Worm (Caenorhabditis elegans): Measurements from ENCODE around the gene med-1.
A peak's percentile ranks its signal among the peaks of the same experiment; 100 is the strongest.

Gene med-1

ce11 chrX:12461557-12461956, 31.1 kb downstream of the med-1 start, which contains the start of gene odr-7:
Gene odr-7, minus strand, starts transcription at chrX:12461657.
- TF ChIP-seq blmp-1 (tag; optimal IDR thresholded peaks at IDR 0.05; ENCODE audit: insufficient read depth) (no peak), mab-5 (tag; optimal IDR thresholded peaks at IDR 0.05) (no peak), ztf-4 (tag; optimal IDR thresholded peaks at IDR 0.05) (no peak), elt-1 (tag; optimal IDR thresholded peaks at IDR 0.05) (no peak), nhr-12 (tag; optimal IDR thresholded peaks at IDR 0.05) (no peak), sma-9 (GFP tag; optimal IDR thresholded peaks at IDR 0.05) (no peak), sma-9 (tag; optimal IDR thresholded peaks at IDR 0.05) (no peak), nhr-11 (tag; optimal IDR thresholded peaks at IDR 0.05) (no peak), nhr-10 (tag; optimal IDR thresholded peaks at IDR 0.05) (no peak), sma-3 (GFP tag; optimal IDR thresholded peaks at IDR 0.05) (no peak), mdl-1 (tag; optimal IDR thresholded peaks at IDR 0.05) (no peak), lin-39 (tag; optimal IDR thresholded peaks at IDR 0.05) (no peak), zag-1 (tag; optimal IDR thresholded peaks at IDR 0.05) (no peak), nhr-6 (tag; optimal IDR thresholded peaks at IDR 0.05) (no peak), elt-3 (tag; optimal IDR thresholded peaks at IDR 0.05) (no peak)

ce11 chrX:12463504-12463903, 33.1 kb downstream of the med-1 start, which contains the start of gene T18D3.5:
Gene T18D3.5, plus strand, starts transcription at chrX:12463804.
- TF ChIP-seq unc-62 (GFP tag; optimal IDR thresholded peaks at IDR 0.05) = no peak
- no peak for TF ChIP-seq ceh-82 (tag; optimal IDR thresholded peaks at IDR 0.05)
- TF ChIP-seq nhr-77 (tag; optimal IDR thresholded peaks at IDR 0.05) = no peak
- no peak for TF ChIP-seq skn-1 (tag; optimal IDR thresholded peaks at IDR 0.05)
- TF ChIP-seq elt-3 (tag; optimal IDR thresholded peaks at IDR 0.05) = no peak
- no peak for TF ChIP-seq lsy-2 (tag; optimal IDR thresholded peaks at IDR 0.05)
- no peak for TF ChIP-seq unc-39 (tag; optimal IDR thresholded peaks at IDR 0.05)
- TF ChIP-seq ZK546.5 (tag; optimal IDR thresholded peaks at IDR 0.05) = no peak
- TF ChIP-seq ceh-16 (tag; optimal IDR thresholded peaks at IDR 0.05) = no peak
- TF ChIP-seq lin-11 (tag; optimal IDR thresholded peaks at IDR 0.05) = no peak
- no peak for TF ChIP-seq zag-1 (tag; optimal IDR thresholded peaks at IDR 0.05)
- no peak for TF ChIP-seq C34F6.9 (tag; optimal IDR thresholded peaks at IDR 0.05)
- TF ChIP-seq nhr-6 (tag; optimal IDR thresholded peaks at IDR 0.05) = no peak
- TF ChIP-seq mab-5 (tag; optimal IDR thresholded peaks at IDR 0.05) = no peak
- no peak for TF ChIP-seq nhr-12 (tag; optimal IDR thresholded peaks at IDR 0.05)
- TF ChIP-seq dmd-4 (tag; optimal IDR thresholded peaks at IDR 0.05) = no peak

- TF ChIP-seq peb-1 (tag; optimal IDR thresholded peaks at IDR 0.05) (no peak), fos-1 (tag; optimal IDR thresholded peaks at IDR 0.05) (peak; percentile 46), nhr-25 (tag; optimal IDR thresholded peaks at IDR 0.05) (no peak), crh-2 (tag; optimal IDR thresholded peaks at IDR 0.05) (no peak), sma-9 (GFP tag; optimal IDR thresholded peaks at IDR 0.05) (peak; percentile 38), sma-9 (tag; optimal IDR thresholded peaks at IDR 0.05) (no peak)
Observed at ce11 chrX:12466769-12467168, 36.4 kb downstream of the med-1 start, which contains the start of gene cdf-2. Gene cdf-2, minus strand, starts transcription at chrX:12466917.

- no peak for TF ChIP-seq nhr-21 (tag; optimal IDR thresholded peaks at IDR 0.05)
- no peak for TF ChIP-seq Y55F3AM.14 (GFP tag; optimal IDR thresholded peaks at IDR 0.05)
- peak; percentile 28 for TF ChIP-seq F13H6.1 (tag; optimal IDR thresholded peaks at IDR 0.05)
Observed at ce11 chrX:12467660-12468111, 37.3 kb downstream of the med-1 start, which contains the start of gene myo-2. Gene myo-2, plus strand, starts transcription at chrX:12468061.

- TF ChIP-seq alr-1 (tag; optimal IDR thresholded peaks at IDR 0.05) (no peak), lin-39 (tag; optimal IDR thresholded peaks at IDR 0.05) (no peak), skn-1 (tag; optimal IDR thresholded peaks at IDR 0.05) (no peak), ceh-16 (tag; optimal IDR thresholded peaks at IDR 0.05) (no peak), C34F6.9 (tag; optimal IDR thresholded peaks at IDR 0.05) (no peak), ceh-82 (tag; optimal IDR thresholded peaks at IDR 0.05) (no peak), snpc-4 (tag; optimal IDR thresholded peaks at IDR 0.05) (no peak), zag-1 (tag; optimal IDR thresholded peaks at IDR 0.05) (no peak), ztf-11 (tag; optimal IDR thresholded peaks at IDR 0.05) (no peak), unc-39 (tag; optimal IDR thresholded peaks at IDR 0.05) (no peak), gmeb-1 (tag; optimal IDR thresholded peaks at IDR 0.05) (no peak), lin-13 (GFP tag; optimal IDR thresholded peaks at IDR 0.05) (no peak), egl-27 (tag; optimal IDR thresholded peaks at IDR 0.05) (no peak), nhr-237 (tag; optimal IDR thresholded peaks at IDR 0.05) (no peak), nhr-10 (tag; optimal IDR thresholded peaks at IDR 0.05) (no peak), lin-11 (tag; optimal IDR thresholded peaks at IDR 0.05) (no peak), ama-1 (optimal IDR thresholded peaks at IDR 0.05) (no peak), dmd-4 (tag; optimal IDR thresholded peaks at IDR 0.05) (no peak), R02D3.7 (tag; optimal IDR thresholded peaks at IDR 0.05) (no peak), F13H6.1 (tag; optimal IDR thresholded peaks at IDR 0.05) (no peak)
Observed at ce11 chrX:12469846-12470245, 39.4 kb downstream of the med-1 start.
